Fruit fly (Drosophila melanogaster) whole organism, prepupa: Measurements from ENCODE around the gene Oga.

Experiments
- Blimp-1 ChIP-seq: fragments of 200-800 bp; sonication (Bioruptor generic); optimal IDR thresholded peaks from 3 replicates; lab custom pipeline; 2017; ENCODE audit warnings: missing biosample characterization, missing genetic modification characterization, mild to moderate bottlenecking, moderate library complexity, missing genetic modification reagents
- CG10631 ChIP-seq: fragments of 200-800 bp; sonication (Bioruptor generic); optimal IDR thresholded peaks from 2 replicates; lab custom pipeline; 2016; ENCODE audit warnings: missing biosample characterization, missing genetic modification characterization
- CG10669 ChIP-seq: fragments of 200-800 bp; sonication (Bioruptor generic); optimal IDR thresholded peaks from 3 replicates; lab custom pipeline; 2018; ENCODE audit warnings: missing biosample characterization, mild to moderate bottlenecking, missing genetic modification characterization, moderate library complexity
- CG11294 ChIP-seq: fragments of 200-800 bp; sonication (Bioruptor generic); IDR thresholded peaks from 2 replicates; pipeline ENCODE4 v1.3.6; 2022; ENCODE audit warnings: missing biosample characterization, missing genetic modification characterization
- CG11902 ChIP-seq: fragments of 200-800 bp; sonication (Bioruptor generic); optimal IDR thresholded peaks from 3 replicates; lab custom pipeline; 2016; ENCODE audit warnings: missing biosample characterization, missing genetic modification characterization
- CG1621 ChIP-seq: fragments of 200-800 bp; sonication (Bioruptor generic); optimal IDR thresholded peaks from 3 replicates; lab custom pipeline; 2018; ENCODE audit warnings: missing biosample characterization, mild to moderate bottlenecking, missing genetic modification characterization
- CG16779 ChIP-seq: fragments of 200-800 bp; sonication (Bioruptor generic); optimal IDR thresholded peaks from 3 replicates; lab custom pipeline; 2017; ENCODE audit warnings: missing biosample characterization, mild to moderate bottlenecking, missing genetic modification characterization
- CG3032 ChIP-seq: fragments of 200-800 bp; optimal IDR thresholded peaks from 2 replicates; lab custom pipeline; 2019; ENCODE audit warnings: missing biosample characterization, mild to moderate bottlenecking, missing genetic modification characterization, moderate library complexity
- CG31627 ChIP-seq: fragments of 200-800 bp; sonication (Bioruptor generic); optimal IDR thresholded peaks from 3 replicates; lab custom pipeline; 2016; ENCODE audit warnings: missing biosample characterization, missing genetic modification characterization
- CG32006 ChIP-seq: fragments of 200-800 bp; sonication (Bioruptor generic); optimal IDR thresholded peaks from 3 replicates; lab custom pipeline; 2017; ENCODE audit warnings: missing biosample characterization, mild to moderate bottlenecking, missing genetic modification characterization
- CG34406 ChIP-seq: fragments of 200-800 bp; sonication (Bioruptor generic); optimal IDR thresholded peaks from 3 replicates; lab custom pipeline; 2016; ENCODE audit warnings: missing biosample characterization, missing genetic modification characterization
- CG3919 ChIP-seq: fragments of 200-800 bp; sonication (Bioruptor generic); optimal IDR thresholded peaks from 3 replicates; lab custom pipeline; 2016; ENCODE audit warnings: missing biosample characterization, missing genetic modification characterization
- CG4318 ChIP-seq: fragments of 200-800 bp; sonication (Bioruptor generic); optimal IDR thresholded peaks from 3 replicates; lab custom pipeline; 2017; ENCODE audit warnings: missing biosample characterization, mild to moderate bottlenecking, missing genetic modification characterization
- CG6163 ChIP-seq: fragments of 200-800 bp; sonication (Bioruptor generic); IDR thresholded peaks from 3 replicates; pipeline ENCODE4 v1.3.6; 2022; ENCODE audit warnings: missing biosample characterization, missing genetic modification characterization
- CG6792 ChIP-seq: fragments of 200-800 bp; sonication (Bioruptor generic); optimal IDR thresholded peaks from 3 replicates; lab custom pipeline; 2016; ENCODE audit warnings: missing biosample characterization, missing genetic modification characterization
- CG6854 ChIP-seq: fragments of 200-800 bp; sonication (Bioruptor generic); optimal IDR thresholded peaks from 2 replicates; lab custom pipeline; 2017; ENCODE audit warnings: missing biosample characterization, mild to moderate bottlenecking, missing genetic modification characterization
- CG8119 ChIP-seq: fragments of 200-800 bp; sonication (Bioruptor generic); IDR thresholded peaks from 3 replicates; pipeline ENCODE4 v1.3.6; 2022; ENCODE audit warnings: missing biosample characterization, missing genetic modification characterization
- CG8319 ChIP-seq: fragments of 200-800 bp; sonication (Bioruptor generic); optimal IDR thresholded peaks from 3 replicates; lab custom pipeline; 2016; ENCODE audit warnings: missing biosample characterization, missing genetic modification characterization
- CG9139 ChIP-seq: fragments of 200-800 bp; sonication (Bioruptor generic); optimal IDR thresholded peaks from 3 replicates; lab custom pipeline; 2017; ENCODE audit warnings: missing biosample characterization, mild to moderate bottlenecking, missing genetic modification characterization
- Eip75B ChIP-seq: fragments of 200-800 bp; sonication (Bioruptor generic); optimal IDR thresholded peaks from 3 replicates; lab custom pipeline; 2016; ENCODE audit warnings: missing biosample characterization, missing genetic modification characterization
- Eip78C ChIP-seq: fragments of 200-800 bp; sonication (Bioruptor generic); peaks from one replicate; lab custom pipeline; 2016; ENCODE audit warnings: missing biosample characterization, missing genetic modification characterization
- Ets21C ChIP-seq: fragments of 200-800 bp; sonication (Bioruptor generic); optimal IDR thresholded peaks from 3 replicates; lab custom pipeline; 2016; ENCODE audit warnings: missing biosample characterization, missing genetic modification characterization
- Ets96B ChIP-seq: fragments of 200-800 bp; optimal IDR thresholded peaks from 2 replicates; lab custom pipeline; 2019; ENCODE audit warnings: missing biosample characterization, mild to moderate bottlenecking, missing genetic modification characterization, moderate library complexity
- Gug ChIP-seq: fragments of 200-800 bp; sonication (Bioruptor generic); IDR thresholded peaks from 2 replicates; pipeline ENCODE4 v1.3.6; 2022; ENCODE audit warnings: missing biosample characterization, missing genetic modification characterization
- Hr38 ChIP-seq: sonication (Bioruptor generic); optimal IDR thresholded peaks from 2 replicates; lab custom pipeline; 2016; ENCODE audit warnings: missing biosample characterization, missing genetic modification characterization
- Hr4 ChIP-seq: fragments of 200-800 bp; sonication (Bioruptor generic); optimal IDR thresholded peaks from 3 replicates; lab custom pipeline; 2016; ENCODE audit warnings: missing biosample characterization, missing genetic modification characterization
- Lpt ChIP-seq: fragments of 200-800 bp; sonication (Bioruptor generic); optimal IDR thresholded peaks from 3 replicates; lab custom pipeline; 2016; ENCODE audit warnings: missing biosample characterization, missing genetic modification characterization
- Met ChIP-seq: fragments of 200-800 bp; sonication (Bioruptor generic); optimal IDR thresholded peaks from 3 replicates; lab custom pipeline; 2016; ENCODE audit warnings: missing biosample characterization, missing genetic modification characterization
- OdsH ChIP-seq: fragments of 200-800 bp; sonication (Bioruptor generic); optimal IDR thresholded peaks from 3 replicates; lab custom pipeline; 2016; ENCODE audit warnings: missing biosample characterization, missing genetic modification characterization
- Smox ChIP-seq: fragments of 200-800 bp; sonication (Bioruptor generic); optimal IDR thresholded peaks from 3 replicates; lab custom pipeline; 2016; ENCODE audit warnings: missing biosample characterization, missing genetic modification characterization
- Sox102F ChIP-seq: fragments of 200-800 bp; sonication (Bioruptor generic); optimal IDR thresholded peaks from 2 replicates; lab custom pipeline; 2016; ENCODE audit warnings: missing biosample characterization, mild to moderate bottlenecking, missing genetic modification characterization
- Sox14 ChIP-seq: fragments of 200-800 bp; sonication (Bioruptor generic); optimal IDR thresholded peaks from 3 replicates; lab custom pipeline; 2016; ENCODE audit warnings: missing biosample characterization, missing genetic modification characterization
- Sox15 ChIP-seq: fragments of 200-800 bp; sonication (Bioruptor generic); optimal IDR thresholded peaks from 3 replicates; lab custom pipeline; 2016; ENCODE audit warnings: missing biosample characterization, missing genetic modification characterization
- acj6 ChIP-seq: fragments of 200-800 bp; sonication (Bioruptor generic); optimal IDR thresholded peaks from 3 replicates; lab custom pipeline; 2016; ENCODE audit warnings: missing biosample characterization, missing genetic modification characterization
- cyc ChIP-seq: fragments of 200-800 bp; sonication (Bioruptor generic); optimal IDR thresholded peaks from 3 replicates; lab custom pipeline; 2016; ENCODE audit warnings: missing biosample characterization, missing genetic modification characterization
- dac ChIP-seq: fragments of 200-800 bp; sonication (Bioruptor generic); optimal IDR thresholded peaks from 2 replicates; lab custom pipeline; 2017; ENCODE audit warnings: missing biosample characterization, mild to moderate bottlenecking, missing genetic modification characterization
- dsx ChIP-seq: fragments of 200-800 bp; optimal IDR thresholded peaks from 3 replicates; lab custom pipeline; 2019; ENCODE audit warnings: missing biosample characterization, mild to moderate bottlenecking, missing genetic modification characterization, moderate library complexity; ENCODE audit not compliant: poor library complexity, severe bottlenecking
- eg ChIP-seq: fragments of 200-800 bp; sonication (Bioruptor generic); IDR thresholded peaks from 3 replicates; pipeline ENCODE4 v1.3.6; 2022; ENCODE audit warnings: missing biosample characterization, missing genetic modification characterization
- esn ChIP-seq: fragments of 200-800 bp; sonication (Bioruptor generic); optimal IDR thresholded peaks from 2 replicates; lab custom pipeline; 2016; ENCODE audit warnings: missing biosample characterization, mild to moderate bottlenecking, missing genetic modification characterization, moderate library complexity
- fd59A ChIP-seq: fragments of 200-800 bp; sonication (Bioruptor generic); optimal IDR thresholded peaks from 2 replicates; lab custom pipeline; 2017; ENCODE audit warnings: missing biosample characterization, mild to moderate bottlenecking, missing genetic modification characterization, missing genetic modification reagents
- fd85E ChIP-seq: fragments of 200-800 bp; sonication (Bioruptor generic); optimal IDR thresholded peaks from 3 replicates; lab custom pipeline; 2016; ENCODE audit warnings: missing biosample characterization, missing genetic modification characterization
- fkh ChIP-seq: fragments of 200-800 bp; sonication (Bioruptor generic); optimal IDR thresholded peaks from 3 replicates; lab custom pipeline; 2017; ENCODE audit warnings: missing biosample characterization, mild to moderate bottlenecking, missing genetic modification characterization, moderate library complexity
- lz ChIP-seq: fragments of 200-800 bp; sonication (Bioruptor generic); optimal IDR thresholded peaks from 3 replicates; lab custom pipeline; 2016; ENCODE audit warnings: missing biosample characterization, missing genetic modification characterization
- net ChIP-seq: fragments of 200-800 bp; sonication (Bioruptor generic); optimal IDR thresholded peaks from 3 replicates; lab custom pipeline; 2016; ENCODE audit warnings: missing biosample characterization, missing genetic modification characterization
- pdm3 ChIP-seq: fragments of 200-800 bp; sonication (Bioruptor generic); optimal IDR thresholded peaks from 3 replicates; lab custom pipeline; 2016; ENCODE audit warnings: missing biosample characterization, missing genetic modification characterization
- salr ChIP-seq, 2 experiments: fragments of 200-800 bp; sonication (Bioruptor generic); optimal IDR thresholded peaks; 3 replicates each; lab custom pipeline; 2016 to 2018; ENCODE audit warnings: missing biosample characterization in 2 of 2, missing genetic modification characterization in 2 of 2, mild to moderate bottlenecking in 1 of 2
- svp ChIP-seq: fragments of 200-800 bp; sonication (Bioruptor generic); peaks from one replicate; lab custom pipeline; 2016; ENCODE audit warnings: missing biosample characterization, missing genetic modification characterization
- topi ChIP-seq: fragments of 200-800 bp; sonication (Bioruptor generic); optimal IDR thresholded peaks from 3 replicates; lab custom pipeline; 2016; ENCODE audit warnings: missing biosample characterization, missing genetic modification characterization
- vri ChIP-seq: fragments of 200-800 bp; sonication (Bioruptor generic); optimal IDR thresholded peaks from 3 replicates; lab custom pipeline; 2016; ENCODE audit warnings: missing biosample characterization, mild to moderate bottlenecking, missing genetic modification characterization

Oga gene

DNA sequence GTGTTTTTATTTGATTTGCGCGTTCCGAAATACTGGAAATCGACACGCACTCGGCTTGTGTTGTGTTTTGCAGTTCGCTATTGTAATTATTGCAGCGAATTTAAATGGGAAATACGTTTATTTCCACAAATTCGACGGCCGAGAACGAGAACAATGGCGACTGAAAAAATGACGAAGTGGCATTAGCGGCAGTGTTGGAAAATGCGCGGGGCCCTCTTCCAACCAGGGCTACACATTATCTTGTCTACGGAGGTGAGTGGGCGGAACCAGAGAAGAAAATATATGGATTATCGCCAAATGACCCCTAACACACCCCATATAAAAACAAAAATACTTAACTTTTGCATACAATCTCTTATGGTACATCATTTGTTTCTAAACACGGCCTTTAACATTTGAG is 50.0 kb downstream of the Oga start, which contains the start of gene Rab1 (continued):
- TF ChIP-seq CG6854 (peak; percentile 42), fkh (peak; percentile 63), CG6792 (GFP tag; lab: Kevin White, UChicago) (peak; percentile 30), Blimp-1 (GFP tag; lab: Kevin White, UChicago) (peak; percentile 59), topi (peak; percentile 44), CG8119 (GFP tag; lab: Robert Waterston, UW) (no peak), salr (GFP tag; optimal IDR thresholded peaks at IDR 0.05; lab: Kevin White, UChicago) (no peak), esn (GFP tag; lab: Kevin White, UChicago) (peak; percentile 59), CG32006 (no peak), pdm3 (peak; percentile 51), CG31627 (GFP tag; lab: Kevin White, UChicago) (peak; percentile 31), Smox (no peak), CG10631 (peak; percentile 31)

dm6 chr3R:21269923-21270322 is 51.0 kb downstream of the Oga start, which contains the start of the genes AP-2sigma and Idi:
AP-2sigma (minus strand) TSS chr3R:21270075.
Idi (plus strand) TSS chr3R:21270126.
- peak; percentile 34 for TF ChIP-seq CG31627 (GFP tag; lab: Kevin White, UChicago)
- no peak for TF ChIP-seq salr (GFP tag; optimal IDR thresholded peaks at IDR 0.05; lab: Kevin White, UChicago)
- no peak for TF ChIP-seq CG16779
- TF ChIP-seq Ets96B, result no peak
- no peak for TF ChIP-seq CG9139 (GFP tag; lab: Kevin White, UChicago)
- peak; percentile 84 for TF ChIP-seq svp (GFP tag; lab: Kevin White, UChicago)
- TF ChIP-seq CG8319 (GFP tag; lab: Kevin White, UChicago), result no peak
- peak; percentile 14 for TF ChIP-seq cyc (GFP tag; lab: Kevin White, UChicago)
- TF ChIP-seq dsx (GFP tag; lab: Kevin White, UChicago), result no peak
- no peak for TF ChIP-seq CG11902
- TF ChIP-seq CG34406 (GFP tag; lab: Kevin White, UChicago), result no peak
- no peak for TF ChIP-seq Hr4 (GFP tag; lab: Kevin White, UChicago)
- TF ChIP-seq Ets21C, result no peak
- TF ChIP-seq CG10669, result no peak
- TF ChIP-seq Smox, result no peak
- no peak for TF ChIP-seq Lpt (GFP tag; lab: Kevin White, UChicago)
- no peak for TF ChIP-seq Met (GFP tag; lab: Kevin White, UChicago)
- TF ChIP-seq fd85E, result no peak
- TF ChIP-seq esn (GFP tag; lab: Kevin White, UChicago), result peak; percentile 51
- no peak for TF ChIP-seq CG8119 (GFP tag; lab: Robert Waterston, UW)
- TF ChIP-seq OdsH (GFP tag; lab: Kevin White, UChicago), result no peak
- TF ChIP-seq fd59A (GFP tag; lab: Kevin White, UChicago), result no peak
- no peak for TF ChIP-seq net (GFP tag; lab: Kevin White, UChicago)
- peak; percentile 82 for TF ChIP-seq fkh
- TF ChIP-seq vri (GFP tag; lab: Kevin White, UChicago), result peak; percentile 66
- TF ChIP-seq topi, result peak; percentile 45
- TF ChIP-seq CG1621 (tag; lab: Kevin White, UChicago), result peak; percentile 44
- no peak for TF ChIP-seq CG32006
- TF ChIP-seq Sox15 (GFP tag; lab: Kevin White, UChicago), result no peak
- peak; percentile 53; the same call in 2 of the 3 replicates for TF ChIP-seq CG6163 (GFP tag; lab: Robert Waterston, UW)
- TF ChIP-seq lz (GFP tag; lab: Kevin White, UChicago), result peak; percentile 35
- TF ChIP-seq eg, result no peak
- no peak for TF ChIP-seq CG4318 (GFP tag; lab: Kevin White, UChicago)
- peak; percentile 14 for TF ChIP-seq CG3032 (tag; lab: Kevin White, UChicago)
- no peak for TF ChIP-seq Gug (GFP tag; lab: Robert Waterston, UW)
- no peak for TF ChIP-seq Sox102F (GFP tag; lab: Kevin White, UChicago)
- no peak for TF ChIP-seq CG10631
- TF ChIP-seq dac, result peak; percentile 1
- no peak for TF ChIP-seq Hr38 (GFP tag; lab: Kevin White, UChicago)
- no peak for TF ChIP-seq acj6 (GFP tag; lab: Kevin White, UChicago)
- TF ChIP-seq CG11294 (GFP tag; lab: Robert Waterston, UW), result no peak
- peak; percentile 43 for TF ChIP-seq CG3919 (GFP tag; lab: Kevin White, UChicago)
- no peak for TF ChIP-seq Eip78C (GFP tag; lab: Kevin White, UChicago)
- no peak for TF ChIP-seq pdm3
- TF ChIP-seq Eip75B (GFP tag; lab: Kevin White, UChicago), result peak; percentile 1
- TF ChIP-seq Sox14 (GFP tag; lab: Kevin White, UChicago), result peak; percentile 61
- TF ChIP-seq CG6854, result peak; percentile 44
- peak; percentile 98 for TF ChIP-seq Blimp-1 (GFP tag; lab: Kevin White, UChicago)
